Worm (Caenorhabditis elegans) whole organism, mixed stage, embryonic: ENCODE measurements around the gene clec-191.

Experiments
- elt-3 ChIP-seq: fragments of 150-350 bp; optimal IDR thresholded peaks from 2 replicates; lab custom pipeline; 2014; ENCODE audit warnings: missing biosample characterization, missing genetic modification characterization
- flh-1 ChIP-seq: fragments of 200-800 bp; sonication (Bioruptor generic); optimal IDR thresholded peaks from 2 replicates; lab custom pipeline; 2018; ENCODE audit warnings: mild to moderate bottlenecking, missing genetic modification characterization, moderate library complexity, missing compliant biosample characterization
- lin-13 ChIP-seq: fragments of 150-350 bp; optimal IDR thresholded peaks from 2 replicates; lab custom pipeline; 2014; ENCODE audit warnings: missing biosample characterization, missing genetic modification characterization
- lin-32 ChIP-seq: fragments of 200-800 bp; sonication (Bioruptor generic); optimal IDR thresholded peaks from 2 replicates; lab custom pipeline; 2018; ENCODE audit warnings: mild to moderate bottlenecking, missing genetic modification characterization, missing compliant biosample characterization
- lsy-2 ChIP-seq: fragments of 150-350 bp; optimal IDR thresholded peaks from 2 replicates; lab custom pipeline; 2014; ENCODE audit warnings: missing biosample characterization, missing genetic modification characterization
- mab-5 ChIP-seq: fragments of 150-350 bp; optimal IDR thresholded peaks from 2 replicates; lab custom pipeline; 2014; ENCODE audit warnings: missing biosample characterization, missing genetic modification characterization
- nhr-2 ChIP-seq: fragments of 150-350 bp; optimal IDR thresholded peaks from 2 replicates; lab custom pipeline; 2014; ENCODE audit warnings: missing biosample characterization, missing genetic modification characterization
- nhr-237 ChIP-seq: fragments of 150-350 bp; optimal IDR thresholded peaks from 2 replicates; lab custom pipeline; 2014; ENCODE audit warnings: missing biosample characterization, missing genetic modification characterization
- pha-4 ChIP-seq: fragments of 150-350 bp; optimal IDR thresholded peaks from 2 replicates; lab custom pipeline; 2018; ENCODE audit warnings: missing biosample characterization, missing genetic modification reagents, missing genetic modification characterization
- snpc-4 ChIP-seq: fragments of 150-350 bp; optimal IDR thresholded peaks from 2 replicates; lab custom pipeline; 2014; ENCODE audit warnings: missing biosample characterization, missing genetic modification characterization
- tbx-8 ChIP-seq: fragments of 200-800 bp; sonication (Bioruptor generic); optimal IDR thresholded peaks from 2 replicates; lab custom pipeline; 2018; ENCODE audit warnings: mild to moderate bottlenecking, missing genetic modification characterization, moderate library complexity, missing compliant biosample characterization
- unc-39 ChIP-seq: fragments of 150-350 bp; optimal IDR thresholded peaks from 2 replicates; lab custom pipeline; 2014; ENCODE audit warnings: missing biosample characterization, missing genetic modification characterization
- unc-62 ChIP-seq: fragments of 150-350 bp; optimal IDR thresholded peaks from 2 replicates; lab custom pipeline; 2014; ENCODE audit warnings: missing biosample characterization, missing genetic modification reagents, missing genetic modification characterization

DNA sequence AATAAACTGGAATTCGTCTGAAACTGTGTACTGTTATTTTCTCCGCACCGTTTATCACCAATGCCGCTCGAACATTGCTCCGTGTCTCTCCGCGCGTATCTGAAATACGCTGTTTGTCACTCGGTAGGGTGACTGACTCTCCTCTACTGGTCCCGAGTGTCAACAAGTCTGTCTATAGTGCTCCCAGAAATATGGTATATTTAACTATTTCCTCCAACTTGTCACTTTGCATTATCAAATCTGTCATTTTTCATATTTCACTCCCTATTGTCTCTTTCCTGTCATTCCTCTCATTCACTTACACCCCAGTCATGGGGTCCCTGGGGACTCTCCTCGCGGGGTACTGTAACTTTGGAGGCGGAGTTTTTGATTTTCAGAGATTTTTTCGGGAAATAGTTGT, 26.1 kb downstream of the clec-191 start, which contains the start of gene hlh-17:
- TF ChIP-seq elt-3 (tag; lab: Kevin White, UChicago): no peak
- no peak for TF ChIP-seq lsy-2 (tag; lab: Kevin White, UChicago)
- no peak for TF ChIP-seq unc-62 (GFP tag; lab: Kevin White, UChicago)
- TF ChIP-seq snpc-4 (tag; lab: Kevin White, UChicago): no peak
- TF ChIP-seq nhr-237: no peak
- no peak for TF ChIP-seq pha-4 (tag; lab: Kevin White, UChicago)
- TF ChIP-seq lin-32 (GFP tag; lab: Kevin White, UChicago): no peak
- no peak for TF ChIP-seq nhr-2 (tag; lab: Kevin White, UChicago)
- TF ChIP-seq lin-13 (tag; lab: Kevin White, UChicago): no peak
- TF ChIP-seq tbx-8: no peak
- no peak for TF ChIP-seq unc-39 (tag; lab: Kevin White, UChicago)
- TF ChIP-seq flh-1: no peak
- no peak for TF ChIP-seq mab-5 (tag; lab: Kevin White, UChicago)
